Worm (Caenorhabditis elegans): ENCODE measurements around the gene K09E2.3.

ce11 chrX:8723127-8723600 lies 50.3 kb downstream of the K09E2.3 start, which contains the start of gene tnt-2:
- no peak for TF ChIP-seq sem-4 (tag; optimal IDR thresholded peaks at IDR 0.05)
- TF ChIP-seq nhr-10 (tag; optimal IDR thresholded peaks at IDR 0.05), result no peak
- TF ChIP-seq nhr-129 (tag; optimal IDR thresholded peaks at IDR 0.05), result no peak
- TF ChIP-seq elt-3 (tag; optimal IDR thresholded peaks at IDR 0.05), result no peak
- TF ChIP-seq mdl-1 (tag; optimal IDR thresholded peaks at IDR 0.05), result no peak
- TF ChIP-seq nhr-77 (tag; optimal IDR thresholded peaks at IDR 0.05), result no peak
- no peak for TF ChIP-seq fos-1 (tag; optimal IDR thresholded peaks at IDR 0.05)
- no peak for TF ChIP-seq snpc-4 (tag; optimal IDR thresholded peaks at IDR 0.05)
- TF ChIP-seq unc-55 (GFP tag; optimal IDR thresholded peaks at IDR 0.05), result no peak
- no peak for TF ChIP-seq ceh-16 (tag; optimal IDR thresholded peaks at IDR 0.05)
- no peak for TF ChIP-seq nhr-25 (tag; optimal IDR thresholded peaks at IDR 0.05)
- no peak for TF ChIP-seq mab-5 (tag; optimal IDR thresholded peaks at IDR 0.05)
- no peak for TF ChIP-seq dmd-4 (tag; optimal IDR thresholded peaks at IDR 0.05)

Data from whole organism, L2 larva.